Fruit fly (Drosophila melanogaster) S2 (cell line): Measurements from ENCODE around the gene CG15695.

Experiments used
- CG8478 ChIP-seq: fragments of >200 bp; optimal IDR thresholded peaks from 2 replicates; lab custom pipeline; 2018
- CTCF ChIP-seq, 2 experiments: fragments of >200 bp; optimal IDR thresholded peaks; 2 replicates each; lab custom pipeline; 2018

dm6 chr3R:20818237-20818636, 23.7 kb upstream of the CG15695 start:
- no peak for TF ChIP-seq CTCF (optimal IDR thresholded peaks at IDR 0.05; lab: Kevin White, UChicago)
- TF ChIP-seq CG8478 (lab: Kevin White, UChicago) = no peak
